Worm (Caenorhabditis elegans) whole organism, L1 larva: ENCODE measurements around the gene D1005.6.

Source experiments
- C04F5.9 ChIP-seq: sonication (generic microtip); optimal IDR thresholded peaks from 2 replicates; lab custom pipeline; 2016; ENCODE audit warnings: missing genetic modification characterization, missing compliant biosample characterization
- C16A3.4 ChIP-seq: fragments of 150-350 bp; optimal IDR thresholded peaks from 2 replicates; lab custom pipeline; 2014; ENCODE audit warnings: missing biosample characterization, missing genetic modification characterization
- Y116A8C.19 ChIP-seq: sonication (generic microtip); optimal IDR thresholded peaks from 2 replicates; lab custom pipeline; 2016; ENCODE audit warnings: missing compliant biosample characterization, missing genetic modification characterization, borderline replicate concordance
- ama-1 ChIP-seq: fragments of 150-350 bp; optimal IDR thresholded peaks from 2 replicates; lab custom pipeline; 2014
- ceh-63 ChIP-seq: fragments of 200-800 bp; sonication (Bioruptor generic); optimal IDR thresholded peaks from 2 replicates; lab custom pipeline; 2018; ENCODE audit warnings: mild to moderate bottlenecking, missing genetic modification characterization, missing compliant biosample characterization
- ceh-8 ChIP-seq: fragments of 200-800 bp; sonication (Bioruptor generic); optimal IDR thresholded peaks from 2 replicates; lab custom pipeline; 2018; ENCODE audit warnings: mild to moderate bottlenecking, missing genetic modification characterization, moderate library complexity, missing compliant biosample characterization
- ceh-82 ChIP-seq, 3 experiments: fragments of 150-350 bp in 1 of 3; sonication (generic microtip) in 2 of 3; optimal IDR thresholded peaks; 2 replicates each; lab custom pipeline; 2014 to 2017; ENCODE audit warnings: missing biosample characterization in 3 of 3, missing genetic modification characterization in 3 of 3
- dpl-1 ChIP-seq, 3 experiments: fragments of 150-350 bp in 2 of 3; sonication (generic microtip) in 1 of 3; optimal IDR thresholded peaks; 2 replicates each; lab custom pipeline; 2014 to 2017; ENCODE audit warnings: missing biosample characterization in 3 of 3, missing genetic modification characterization in 3 of 3, missing genetic modification reagents in 3 of 3
- dsc-1 ChIP-seq: sonication (generic microtip); optimal IDR thresholded peaks from 2 replicates; lab custom pipeline; 2016; ENCODE audit warnings: mild to moderate bottlenecking, missing genetic modification characterization, missing compliant biosample characterization
- egl-13 ChIP-seq: sonication (generic microtip); optimal IDR thresholded peaks from 2 replicates; lab custom pipeline; 2016; ENCODE audit warnings: missing genotype, missing genetic modification reagents, missing genetic modification characterization, missing compliant biosample characterization
- egl-27 ChIP-seq, 2 experiments: fragments of 150-350 bp in 1 of 2; sonication (generic microtip); optimal IDR thresholded peaks; 3 replicates each; lab custom pipeline; 2017 to 2018; ENCODE audit warnings: missing biosample characterization in 2 of 2, missing genetic modification characterization in 2 of 2, missing genetic modification reagents in 2 of 2
- elt-2 ChIP-seq: sonication (generic microtip); optimal IDR thresholded peaks from 2 replicates; lab custom pipeline; 2016; ENCODE audit warnings: missing genetic modification characterization, mild to moderate bottlenecking, inconsistent platforms, missing compliant biosample characterization, missing genetic modification reagents
- elt-3 ChIP-seq, 6 experiments: fragments of 150-350 bp in 1 of 6; sonication (generic microtip); optimal IDR thresholded peaks; 2 replicates each; lab custom pipeline; 2017 to 2018; ENCODE audit warnings: missing biosample characterization in 6 of 6, missing genetic modification characterization in 6 of 6, inconsistent platforms in 1 of 6
- fkh-10 ChIP-seq: sonication (generic microtip); optimal IDR thresholded peaks from 2 replicates; lab custom pipeline; 2017; ENCODE audit warnings: missing biosample characterization, missing genetic modification reagents, missing genetic modification characterization
- fkh-8 ChIP-seq: sonication (generic microtip); optimal IDR thresholded peaks from 2 replicates; lab custom pipeline; 2016; ENCODE audit warnings: mild to moderate bottlenecking, missing genetic modification characterization, missing compliant biosample characterization
- hlh-17 ChIP-seq: fragments of 200-800 bp; sonication (Bioruptor generic); optimal IDR thresholded peaks from 2 replicates; lab custom pipeline; 2018; ENCODE audit warnings: missing genetic modification characterization, mild to moderate bottlenecking, missing compliant biosample characterization, moderate library complexity, borderline replicate concordance
- jun-1 ChIP-seq: fragments of 150-350 bp; optimal IDR thresholded peaks from 2 replicates; lab custom pipeline; 2014; ENCODE audit warnings: missing biosample characterization, missing genetic modification reagents, missing genetic modification characterization
- lin-14 ChIP-seq: fragments of 200-800 bp; sonication (Bioruptor generic); optimal IDR thresholded peaks from 2 replicates; lab custom pipeline; 2018; ENCODE audit warnings: mild to moderate bottlenecking, missing genetic modification characterization, moderate library complexity, missing compliant biosample characterization
- lin-15B ChIP-seq: fragments of 150-350 bp; sonication (generic microtip); optimal IDR thresholded peaks from 3 replicates; lab custom pipeline; 2014; ENCODE audit warnings: missing biosample characterization, missing genetic modification characterization
- lin-35 ChIP-seq, 2 experiments: fragments of 150-350 bp; optimal IDR thresholded peaks; 2 replicates each; lab custom pipeline; 2014; ENCODE audit warnings: missing biosample characterization in 2 of 2, missing genetic modification characterization in 2 of 2, missing genetic modification reagents in 2 of 2
- lsy-2 ChIP-seq, 2 experiments: fragments of 150-350 bp; optimal IDR thresholded peaks; 2 replicates each; lab custom pipeline; 2014; ENCODE audit warnings: missing biosample characterization in 2 of 2, missing genetic modification characterization in 2 of 2
- mdl-1 ChIP-seq, 2 experiments: fragments of 150-350 bp; optimal IDR thresholded peaks; 2 replicates each; lab custom pipeline; 2014 to 2017; ENCODE audit warnings: missing biosample characterization in 2 of 2, missing genetic modification characterization in 2 of 2, inconsistent platforms in 1 of 2
- mef-2 ChIP-seq: fragments of 150-350 bp; optimal IDR thresholded peaks from 2 replicates; lab custom pipeline; 2014; ENCODE audit warnings: missing biosample characterization, missing genetic modification characterization
- nhr-11 ChIP-seq: fragments of 150-350 bp; optimal IDR thresholded peaks from 2 replicates; lab custom pipeline; 2014; ENCODE audit warnings: missing biosample characterization, missing genetic modification characterization
- nhr-19 ChIP-seq: fragments of 200-800 bp; sonication (Bioruptor generic); conservative IDR thresholded peaks from 2 replicates; pipeline ENCODE4 v1.3.6; 2022; ENCODE audit warnings: missing genetic modification characterization, missing compliant biosample characterization
- nhr-47 ChIP-seq: sonication (generic microtip); optimal IDR thresholded peaks from 2 replicates; lab custom pipeline; 2016; ENCODE audit warnings: mild to moderate bottlenecking, missing genetic modification characterization, moderate library complexity, missing compliant biosample characterization
- nhr-71 ChIP-seq: sonication (generic microtip); optimal IDR thresholded peaks from 2 replicates; lab custom pipeline; 2016; ENCODE audit warnings: mild to moderate bottlenecking, missing genetic modification characterization, moderate library complexity, missing compliant biosample characterization
- nhr-76 ChIP-seq: sonication (generic microtip); optimal IDR thresholded peaks from 2 replicates; lab custom pipeline; 2017; ENCODE audit warnings: missing biosample characterization, missing genetic modification characterization
- nhr-77 ChIP-seq: fragments of 150-350 bp; optimal IDR thresholded peaks from 2 replicates; lab custom pipeline; 2014; ENCODE audit warnings: missing biosample characterization, missing genetic modification characterization
- pag-3 ChIP-seq: sonication (generic microtip); optimal IDR thresholded peaks from 2 replicates; lab custom pipeline; 2017; ENCODE audit warnings: missing genetic modification characterization, mild to moderate bottlenecking, missing compliant biosample characterization, antibody characterized with exemption, borderline replicate concordance; ENCODE audit not compliant: insufficient read depth
- pax-3 ChIP-seq: fragments of 200-800 bp; sonication (Bioruptor generic); optimal IDR thresholded peaks from 2 replicates; lab custom pipeline; 2018; ENCODE audit warnings: mild to moderate bottlenecking, missing genetic modification characterization, moderate library complexity, missing compliant biosample characterization
- rnt-1 ChIP-seq: sonication (generic microtip); optimal IDR thresholded peaks from 2 replicates; lab custom pipeline; 2016; ENCODE audit warnings: mild to moderate bottlenecking, missing genetic modification characterization, moderate library complexity, missing compliant biosample characterization
- skn-1 ChIP-seq: fragments of 150-350 bp; optimal IDR thresholded peaks from 2 replicates; lab custom pipeline; 2014; ENCODE audit warnings: missing biosample characterization, missing genetic modification characterization
- snpc-4 ChIP-seq: fragments of 150-350 bp; optimal IDR thresholded peaks from 2 replicates; lab custom pipeline; 2014; ENCODE audit warnings: missing biosample characterization, missing genetic modification characterization
- snu-23 ChIP-seq: sonication (generic microtip); optimal IDR thresholded peaks from 2 replicates; lab custom pipeline; 2016; ENCODE audit warnings: missing genetic modification characterization, missing compliant biosample characterization
- sox-4 ChIP-seq: sonication (generic microtip); optimal IDR thresholded peaks from 2 replicates; lab custom pipeline; 2016; ENCODE audit warnings: missing genetic modification characterization, missing compliant biosample characterization
- swsn-7 ChIP-seq: sonication (generic microtip); optimal IDR thresholded peaks from 2 replicates; lab custom pipeline; 2016; ENCODE audit warnings: missing genetic modification characterization, missing compliant biosample characterization
- tbx-2 ChIP-seq: sonication (generic microtip); optimal IDR thresholded peaks from 2 replicates; lab custom pipeline; 2016; ENCODE audit warnings: missing genetic modification characterization, missing compliant biosample characterization
- tlp-1 ChIP-seq: fragments of 150-350 bp; optimal IDR thresholded peaks from 2 replicates; lab custom pipeline; 2014; ENCODE audit warnings: missing biosample characterization, missing genetic modification characterization
- unc-98 ChIP-seq: fragments of 200-800 bp; sonication (Bioruptor generic); IDR thresholded peaks from 2 replicates; pipeline ENCODE4 v1.3.6; 2022; ENCODE audit warnings: missing genetic modification characterization, missing compliant biosample characterization
- zag-1 ChIP-seq: fragments of 150-350 bp; optimal IDR thresholded peaks from 2 replicates; lab custom pipeline; 2014; ENCODE audit warnings: missing biosample characterization, missing genetic modification characterization
- ztf-11 ChIP-seq, 2 experiments: sonication (generic microtip); optimal IDR thresholded peaks; 2 replicates each; lab custom pipeline; 2016 to 2017; ENCODE audit warnings: missing genetic modification characterization in 2 of 2, missing biosample characterization in 1 of 2, missing compliant biosample characterization in 1 of 2
- ztf-4 ChIP-seq: fragments of 150-350 bp; optimal IDR thresholded peaks from 2 replicates; lab custom pipeline; 2014; ENCODE audit warnings: missing biosample characterization, missing genetic modification characterization

The D1005.6 gene

DNA sequence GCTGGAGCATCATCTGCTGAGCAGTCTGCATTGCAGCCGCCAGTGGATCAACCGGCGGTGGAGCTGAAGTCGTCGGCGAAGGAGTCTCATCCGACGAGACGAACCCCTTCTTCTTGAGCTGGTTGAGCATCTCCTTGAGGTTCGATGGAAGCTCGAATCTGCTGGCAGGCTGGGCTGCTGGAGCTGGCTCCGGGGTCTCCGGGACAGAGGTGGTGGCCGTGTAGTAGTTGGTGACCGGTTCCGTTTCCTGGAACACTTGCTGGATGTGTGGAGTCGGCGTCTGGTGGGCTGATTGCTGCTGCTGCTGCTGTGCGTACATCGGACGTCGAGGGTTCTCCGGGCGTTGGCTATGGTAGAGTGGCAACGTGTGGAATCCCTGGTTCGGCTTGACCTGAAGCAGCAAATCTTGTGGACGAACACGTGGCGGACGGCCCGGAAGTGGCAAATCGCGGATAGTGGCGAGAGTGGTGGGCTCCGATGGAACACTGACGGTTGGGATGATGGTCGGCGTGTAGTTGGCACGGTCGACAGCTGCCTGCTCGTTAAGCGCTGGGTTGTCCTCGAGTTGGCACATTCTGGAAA, 22.9 kb downstream of the D1005.6 start:
- no peak for TF ChIP-seq ama-1 (lab: Kevin White, UChicago)
- peak; percentile 1 for TF ChIP-seq ceh-8

DNA sequence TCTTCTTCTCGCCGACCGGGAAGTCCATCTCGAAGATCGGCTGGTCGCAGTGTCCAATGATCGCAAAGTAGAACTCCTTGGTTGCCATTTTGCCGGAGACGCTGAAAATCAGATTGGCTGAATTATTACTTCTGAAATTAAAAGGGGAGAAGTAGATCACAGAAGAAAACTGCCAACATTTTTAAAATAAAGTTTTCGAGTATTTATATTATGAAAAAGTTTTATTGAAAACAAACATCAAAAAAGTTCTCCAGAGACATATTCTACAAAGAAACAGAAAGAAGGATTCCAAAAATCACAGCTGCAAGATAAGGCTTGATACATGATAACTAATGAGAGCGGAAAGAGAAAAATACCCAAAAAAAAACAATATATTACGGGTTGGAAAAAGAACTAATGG, 24.4 kb downstream of the D1005.6 start, which contains the start of gene sedl-1:
sedl-1 (minus strand) TSS at position 101 of the 400 bp plus-strand sequence.
- TF ChIP-seq nhr-47 (no peak), nhr-11 (tag; lab: Kevin White, UChicago) (no peak), lin-14 (no peak), egl-27 (tag; optimal IDR thresholded peaks at IDR 0.05; lab: Kevin White, UChicago) (no peak), tbx-2 (tag; lab: Kevin White, UChicago) (no peak), pag-3 (tag; lab: Kevin White, UChicago) (no peak), zag-1 (tag; lab: Kevin White, UChicago) (no peak), rnt-1 (tag; lab: Kevin White, UChicago) (no peak), fkh-10 (no peak), mef-2 (tag; lab: Kevin White, UChicago) (no peak), jun-1 (no peak), ceh-63 (GFP tag; lab: Kevin White, UChicago) (no peak), ztf-4 (tag; lab: Kevin White, UChicago) (no peak), tlp-1 (tag; lab: Kevin White, UChicago) (no peak), elt-2 (tag; lab: Kevin White, UChicago) (no peak), hlh-17 (GFP tag; lab: Kevin White, UChicago) (no peak)

DNA sequence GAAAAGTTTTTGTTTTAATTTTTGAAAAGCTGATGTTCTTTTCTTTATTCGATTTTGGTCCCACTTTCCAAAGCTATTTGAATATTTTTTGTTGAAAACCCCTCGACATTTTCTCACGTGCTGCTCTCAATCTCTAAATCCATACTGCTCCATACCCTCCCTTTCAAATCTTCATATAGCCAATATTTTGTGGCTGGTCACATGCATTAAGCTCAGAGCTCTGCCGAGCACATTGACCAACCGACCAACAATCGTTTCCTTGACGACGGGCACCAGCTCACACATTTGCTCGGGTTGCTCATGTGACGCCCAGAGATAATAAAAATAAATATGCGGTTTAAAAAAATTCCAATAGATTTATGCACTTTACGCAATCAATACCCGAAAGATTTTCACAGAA, 25.7 kb downstream of the D1005.6 start:
- TF ChIP-seq sox-4 (tag; lab: Kevin White, UChicago), result peak; percentile 76
- TF ChIP-seq C16A3.4 (tag; lab: Kevin White, UChicago), result no peak
- no peak for TF ChIP-seq unc-98 (GFP tag; lab: Robert Waterston, UW)
- peak; percentile 35 for TF ChIP-seq nhr-71 (tag; lab: Kevin White, UChicago)
- no peak for TF ChIP-seq elt-3 (tag; optimal IDR thresholded peaks at IDR 0.05; lab: Kevin White, UChicago)
- TF ChIP-seq rnt-1 (tag; lab: Kevin White, UChicago), result peak; percentile 16
- no peak for TF ChIP-seq nhr-76 (tag; lab: Kevin White, UChicago)
- peak in 2 of 3 experiments; percentile 23 to 43 for TF ChIP-seq ceh-82 (tag; optimal IDR thresholded peaks at IDR 0.05; lab: Kevin White, UChicago)
- no peak for TF ChIP-seq C04F5.9 (tag; lab: Kevin White, UChicago)
- peak; percentile 37 for TF ChIP-seq jun-1
- peak; percentile 10 for TF ChIP-seq tbx-2 (tag; lab: Kevin White, UChicago)
- peak; percentile 40 for TF ChIP-seq snu-23 (GFP tag; lab: Kevin White, UChicago)
- peak in 1 of 3 experiments; percentile 6 for TF ChIP-seq dpl-1 (GFP tag; optimal IDR thresholded peaks at IDR 0.05; lab: Kevin White, UChicago)
- TF ChIP-seq nhr-19 (GFP tag; lab: Robert Waterston, UW), result peak; percentile 18; the same call in 1 of the 2 replicates
- no peak for TF ChIP-seq nhr-11 (tag; lab: Kevin White, UChicago)
- TF ChIP-seq fkh-8 (tag; lab: Kevin White, UChicago), result peak; percentile 82
- TF ChIP-seq snpc-4 (tag; lab: Kevin White, UChicago), result no peak
- peak; percentile 68 for TF ChIP-seq nhr-47
- TF ChIP-seq mdl-1 (tag; optimal IDR thresholded peaks at IDR 0.05; lab: Kevin White, UChicago), result peak in 1 of 2 experiments; percentile 8
- TF ChIP-seq swsn-7 (tag; lab: Kevin White, UChicago), result peak; percentile 35
- no peak for TF ChIP-seq lin-35 (GFP tag; optimal IDR thresholded peaks at IDR 0.05; lab: Kevin White, UChicago)
- peak; percentile 11 to 16 for TF ChIP-seq lsy-2 (tag; optimal IDR thresholded peaks at IDR 0.05; lab: Kevin White, UChicago)
- peak; percentile 34 for TF ChIP-seq skn-1 (tag; lab: Kevin White, UChicago)
- peak; percentile 79 for TF ChIP-seq dsc-1
- TF ChIP-seq Y116A8C.19 (tag; lab: Kevin White, UChicago), result no peak
- no peak for TF ChIP-seq ztf-11 (tag; optimal IDR thresholded peaks at IDR 0.05; lab: Kevin White, UChicago)
- peak; percentile 21 for TF ChIP-seq lin-14
- peak; percentile 44 for TF ChIP-seq egl-13 (tag; lab: Kevin White, UChicago)
- TF ChIP-seq lin-15B, result no peak
- TF ChIP-seq fkh-10, result peak; percentile 57
- peak; percentile 57 for TF ChIP-seq pax-3
- TF ChIP-seq nhr-77, result no peak
